Worm (Caenorhabditis elegans) whole organism, mixed stage, embryonic: ENCODE data around the gene srj-4.

Experiments used
- M03D4.4 ChIP-seq: sonication (generic microtip); optimal IDR thresholded peaks from 2 replicates; lab custom pipeline; 2017; ENCODE audit warnings: mild to moderate bottlenecking, missing genetic modification characterization, missing compliant biosample characterization
- bed-3 ChIP-seq: fragments of 200-800 bp; sonication (Bioruptor generic); optimal IDR thresholded peaks from 3 replicates; lab custom pipeline; 2018; ENCODE audit warnings: mild to moderate bottlenecking, missing genetic modification characterization, moderate library complexity, missing compliant biosample characterization
- blmp-1 ChIP-seq: fragments of 150-350 bp; optimal IDR thresholded peaks from 2 replicates; lab custom pipeline; 2014; ENCODE audit warnings: missing biosample characterization, missing genetic modification characterization
- ceh-39 ChIP-seq: fragments of 150-350 bp; optimal IDR thresholded peaks from 2 replicates; lab custom pipeline; 2014; ENCODE audit warnings: missing biosample characterization, missing genetic modification characterization
- ceh-43 ChIP-seq: fragments of 200-800 bp; sonication (Bioruptor generic); optimal IDR thresholded peaks from 2 replicates; lab custom pipeline; 2018; ENCODE audit warnings: mild to moderate bottlenecking, missing genetic modification characterization, moderate library complexity, missing compliant biosample characterization
- ces-1 ChIP-seq: fragments of 150-350 bp; optimal IDR thresholded peaks from 2 replicates; lab custom pipeline; 2014; ENCODE audit warnings: missing biosample characterization, missing genetic modification reagents, missing genetic modification characterization
- cnd-1 ChIP-seq: fragments of 200-800 bp; sonication (Bioruptor generic); optimal IDR thresholded peaks from 2 replicates; lab custom pipeline; 2018; ENCODE audit warnings: mild to moderate bottlenecking, missing genetic modification characterization, missing compliant biosample characterization
- drap-1 ChIP-seq: fragments of 200-800 bp; sonication (Bioruptor generic); optimal IDR thresholded peaks from 3 replicates; lab custom pipeline; 2018; ENCODE audit warnings: mild to moderate bottlenecking, missing genetic modification characterization, missing compliant biosample characterization
- elt-1 ChIP-seq: sonication (generic microtip); optimal IDR thresholded peaks from 2 replicates; lab custom pipeline; 2017; ENCODE audit warnings: missing genetic modification characterization, mild to moderate bottlenecking, missing compliant biosample characterization, antibody characterized with exemption, moderate library complexity, borderline replicate concordance; ENCODE audit not compliant: insufficient read depth
- elt-3 ChIP-seq: fragments of 150-350 bp; optimal IDR thresholded peaks from 2 replicates; lab custom pipeline; 2014; ENCODE audit warnings: missing biosample characterization, missing genetic modification characterization
- flh-1 ChIP-seq: fragments of 200-800 bp; sonication (Bioruptor generic); optimal IDR thresholded peaks from 2 replicates; lab custom pipeline; 2018; ENCODE audit warnings: mild to moderate bottlenecking, missing genetic modification characterization, moderate library complexity, missing compliant biosample characterization
- ham-2 ChIP-seq: fragments of 200-800 bp; sonication (Bioruptor generic); optimal IDR thresholded peaks from 2 replicates; lab custom pipeline; 2018; ENCODE audit warnings: mild to moderate bottlenecking, missing genetic modification characterization, missing compliant biosample characterization
- hlh-1 ChIP-seq: fragments of 150-350 bp; optimal IDR thresholded peaks from 2 replicates; lab custom pipeline; 2014; ENCODE audit warnings: missing biosample characterization, missing genetic modification reagents, missing genetic modification characterization
- lin-32 ChIP-seq: fragments of 200-800 bp; sonication (Bioruptor generic); optimal IDR thresholded peaks from 2 replicates; lab custom pipeline; 2018; ENCODE audit warnings: mild to moderate bottlenecking, missing genetic modification characterization, missing compliant biosample characterization
- lsy-2 ChIP-seq: fragments of 150-350 bp; optimal IDR thresholded peaks from 2 replicates; lab custom pipeline; 2014; ENCODE audit warnings: missing biosample characterization, missing genetic modification characterization
- mep-1 ChIP-seq: fragments of 150-350 bp; optimal IDR thresholded peaks from 2 replicates; lab custom pipeline; 2017; ENCODE audit warnings: missing biosample characterization, missing genetic modification reagents, missing genetic modification characterization, inconsistent platforms
- nhr-12 ChIP-seq: fragments of 150-350 bp; optimal IDR thresholded peaks from 2 replicates; lab custom pipeline; 2014; ENCODE audit warnings: missing biosample characterization, missing genetic modification characterization
- nhr-2 ChIP-seq: fragments of 150-350 bp; optimal IDR thresholded peaks from 2 replicates; lab custom pipeline; 2014; ENCODE audit warnings: missing biosample characterization, missing genetic modification characterization
- nhr-237 ChIP-seq: fragments of 150-350 bp; optimal IDR thresholded peaks from 2 replicates; lab custom pipeline; 2014; ENCODE audit warnings: missing biosample characterization, missing genetic modification characterization
- nhr-28 ChIP-seq: fragments of 150-350 bp; optimal IDR thresholded peaks from 2 replicates; lab custom pipeline; 2014; ENCODE audit warnings: missing biosample characterization, missing genetic modification characterization
- nhr-76 ChIP-seq: sonication (generic microtip); optimal IDR thresholded peaks from 2 replicates; lab custom pipeline; 2017; ENCODE audit warnings: missing biosample characterization, missing genetic modification characterization
- pha-4 ChIP-seq: fragments of 150-350 bp; optimal IDR thresholded peaks from 2 replicates; lab custom pipeline; 2018; ENCODE audit warnings: missing biosample characterization, missing genetic modification reagents, missing genetic modification characterization
- sem-2 ChIP-seq: fragments of 200-800 bp; sonication (Bioruptor generic); optimal IDR thresholded peaks from 2 replicates; lab custom pipeline; 2018; ENCODE audit warnings: mild to moderate bottlenecking, missing genetic modification characterization, missing compliant biosample characterization
- snpc-4 ChIP-seq: fragments of 150-350 bp; optimal IDR thresholded peaks from 2 replicates; lab custom pipeline; 2014; ENCODE audit warnings: missing biosample characterization, missing genetic modification characterization
- tbx-8 ChIP-seq: fragments of 200-800 bp; sonication (Bioruptor generic); optimal IDR thresholded peaks from 2 replicates; lab custom pipeline; 2018; ENCODE audit warnings: mild to moderate bottlenecking, missing genetic modification characterization, moderate library complexity, missing compliant biosample characterization
- unc-120 ChIP-seq: sonication (generic microtip); optimal IDR thresholded peaks from 2 replicates; lab custom pipeline; 2017; ENCODE audit warnings: missing genetic modification characterization, missing compliant biosample characterization; ENCODE audit not compliant: poor library complexity, severe bottlenecking
- unc-39 ChIP-seq: fragments of 150-350 bp; optimal IDR thresholded peaks from 2 replicates; lab custom pipeline; 2014; ENCODE audit warnings: missing biosample characterization, missing genetic modification characterization
- unc-62 ChIP-seq: fragments of 150-350 bp; optimal IDR thresholded peaks from 2 replicates; lab custom pipeline; 2014; ENCODE audit warnings: missing biosample characterization, missing genetic modification reagents, missing genetic modification characterization
- ztf-11 ChIP-seq: fragments of 150-350 bp; optimal IDR thresholded peaks from 2 replicates; lab custom pipeline; 2014; ENCODE audit warnings: missing biosample characterization, missing genetic modification characterization

Gene srj-4

DNA sequence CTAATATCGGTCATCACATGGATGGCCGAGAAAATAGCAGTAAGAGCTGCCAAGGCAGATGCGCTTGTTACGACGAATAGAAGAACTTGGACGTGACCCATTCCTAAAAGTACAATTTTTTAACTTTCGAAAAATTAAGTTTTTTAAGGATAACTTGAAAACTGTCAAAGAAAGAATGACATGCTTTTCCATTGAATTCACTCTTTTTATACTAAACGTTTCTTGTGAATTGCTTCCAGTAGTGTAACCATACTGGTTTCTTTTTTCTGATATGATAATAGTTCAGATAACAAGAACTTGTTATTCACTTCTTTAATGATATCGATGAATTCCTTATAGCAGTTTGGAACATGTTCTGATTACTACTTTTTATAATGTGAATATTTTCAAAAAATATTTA, 4.6 kb downstream of the srj-4 start, which contains the start of gene col-37:
Gene col-37, minus strand, starts transcription at position 101 of the 400 bp plus-strand sequence.
- TF ChIP-seq nhr-76 (tag; lab: Kevin White, UChicago) (no peak), elt-3 (tag; lab: Kevin White, UChicago) (no peak), ceh-43 (no peak), lin-32 (no peak), unc-39 (tag; lab: Kevin White, UChicago) (no peak), flh-1 (GFP tag; lab: Kevin White, UChicago) (no peak), blmp-1 (tag; lab: Kevin White, UChicago) (no peak), elt-1 (no peak), ces-1 (GFP tag; lab: Kevin White, UChicago) (no peak), nhr-237 (tag; lab: Kevin White, UChicago) (no peak), ham-2 (GFP tag; lab: Kevin White, UChicago) (no peak), drap-1 (no peak), sem-2 (no peak), unc-62 (GFP tag; lab: Kevin White, UChicago) (no peak), bed-3 (no peak), ceh-39 (no peak), snpc-4 (tag; lab: Kevin White, UChicago) (no peak), cnd-1 (tag; lab: Kevin White, UChicago) (no peak), nhr-2 (tag; lab: Kevin White, UChicago) (no peak)

DNA sequence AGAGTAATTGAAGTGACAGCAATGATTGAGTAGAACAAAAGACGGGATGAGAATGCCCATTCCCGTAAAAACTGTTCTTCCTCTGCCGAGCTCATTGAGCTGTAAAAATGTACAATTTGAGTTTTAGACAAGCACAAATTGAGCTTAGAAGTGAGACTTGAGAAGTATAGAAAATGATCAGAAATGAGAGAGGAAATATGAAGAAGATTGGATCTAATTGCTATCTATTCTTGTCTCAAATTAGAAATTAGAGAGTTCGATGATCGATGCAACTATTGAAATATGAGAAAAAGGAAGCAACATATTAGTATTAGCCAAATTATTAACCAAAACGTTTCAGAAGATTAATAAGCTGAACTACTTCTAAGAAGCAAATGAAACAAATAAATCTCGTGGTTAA, 7.1 kb downstream of the srj-4 start, which contains the start of gene ZK863.1:
Gene ZK863.1, minus strand, starts transcription at position 101 of the 400 bp plus-strand sequence.
- no peak for TF ChIP-seq ceh-43
- no peak for TF ChIP-seq mep-1 (tag; lab: Kevin White, UChicago)
- no peak for TF ChIP-seq sem-2
- no peak for TF ChIP-seq nhr-76 (tag; lab: Kevin White, UChicago)
- TF ChIP-seq unc-120 (tag; lab: Kevin White, UChicago), result no peak
- TF ChIP-seq nhr-28, result no peak
- TF ChIP-seq tbx-8 (GFP tag; lab: Kevin White, UChicago), result no peak
- TF ChIP-seq ztf-11 (tag; lab: Kevin White, UChicago), result no peak
- TF ChIP-seq elt-1, result no peak
- no peak for TF ChIP-seq hlh-1 (tag; lab: Kevin White, UChicago)
- no peak for TF ChIP-seq flh-1 (GFP tag; lab: Kevin White, UChicago)
- TF ChIP-seq, all 35 proteins: peak for 0

DNA sequence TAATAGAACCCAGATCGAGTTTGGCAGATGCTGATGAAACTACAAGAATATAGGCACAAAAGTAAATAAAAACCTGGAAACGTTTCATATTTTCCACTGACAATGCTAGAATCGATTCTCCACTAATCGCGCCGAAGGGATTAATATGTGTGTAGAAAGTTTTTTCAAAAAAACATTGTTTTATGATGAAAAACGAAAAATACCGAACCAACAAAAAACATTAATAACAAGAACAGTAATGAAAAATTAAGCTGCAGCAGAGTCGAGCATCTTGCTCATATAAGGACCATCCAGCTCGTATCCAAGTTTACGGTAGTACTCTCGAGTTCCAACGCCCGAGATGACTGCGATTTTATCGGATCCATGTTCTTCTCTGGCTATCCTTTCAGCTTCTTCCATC, 16.3 kb downstream of the srj-4 start, which contains the start of gene clec-224:
Gene clec-224, minus strand, starts transcription at position 101 of the 400 bp plus-strand sequence.
- TF ChIP-seq pha-4, result no peak

DNA sequence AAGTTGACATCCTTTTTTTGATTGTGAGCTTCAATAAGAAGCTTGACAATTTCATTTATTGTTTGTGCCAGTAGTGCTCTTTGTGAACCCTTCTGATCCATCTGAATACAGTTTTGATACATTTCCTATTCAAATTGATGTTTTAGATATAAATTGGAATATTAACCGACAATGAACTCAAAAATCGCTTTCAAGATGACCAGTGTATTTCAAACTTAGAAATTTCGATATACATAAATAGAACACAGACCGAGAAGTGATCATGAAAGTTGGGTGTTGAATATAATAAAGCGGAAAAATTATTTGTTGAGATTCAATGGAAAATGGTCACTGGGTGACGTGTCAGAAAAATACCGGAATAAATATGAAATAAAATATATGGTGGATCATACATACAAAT, 18.3 kb downstream of the srj-4 start, which contains the start of gene elpc-3:
Gene elpc-3, minus strand, starts transcription at position 101 of the 400 bp plus-strand sequence.
- TF ChIP-seq nhr-28 (no peak), M03D4.4 (tag; lab: Kevin White, UChicago) (no peak), mep-1 (tag; lab: Kevin White, UChicago) (no peak), pha-4 (no peak), elt-3 (tag; lab: Kevin White, UChicago) (no peak)

DNA sequence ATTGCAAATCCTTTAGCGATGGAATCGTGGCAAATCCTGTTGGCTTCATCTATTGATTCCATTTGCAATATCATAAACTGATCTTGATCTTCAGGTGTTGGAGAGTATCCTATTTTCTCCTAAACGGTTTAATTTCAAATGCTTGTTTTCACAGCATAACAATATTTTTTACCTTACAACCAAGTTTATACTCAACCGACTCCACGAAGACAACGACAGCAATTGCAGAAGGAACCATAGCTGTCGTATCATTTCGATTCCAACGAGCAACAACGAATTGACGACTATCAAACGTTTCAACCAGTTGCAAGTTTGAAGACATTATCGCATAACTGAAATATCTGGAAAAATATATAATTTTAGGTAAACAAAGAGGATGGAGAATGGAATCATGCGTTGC, 20.8 kb downstream of the srj-4 start, which contains the start of gene usip-1:
Gene usip-1, minus strand, starts transcription at position 341 of the 400 bp plus-strand sequence.
- TF ChIP-seq hlh-1 (tag; lab: Kevin White, UChicago) (no peak), bed-3 (no peak)

DNA sequence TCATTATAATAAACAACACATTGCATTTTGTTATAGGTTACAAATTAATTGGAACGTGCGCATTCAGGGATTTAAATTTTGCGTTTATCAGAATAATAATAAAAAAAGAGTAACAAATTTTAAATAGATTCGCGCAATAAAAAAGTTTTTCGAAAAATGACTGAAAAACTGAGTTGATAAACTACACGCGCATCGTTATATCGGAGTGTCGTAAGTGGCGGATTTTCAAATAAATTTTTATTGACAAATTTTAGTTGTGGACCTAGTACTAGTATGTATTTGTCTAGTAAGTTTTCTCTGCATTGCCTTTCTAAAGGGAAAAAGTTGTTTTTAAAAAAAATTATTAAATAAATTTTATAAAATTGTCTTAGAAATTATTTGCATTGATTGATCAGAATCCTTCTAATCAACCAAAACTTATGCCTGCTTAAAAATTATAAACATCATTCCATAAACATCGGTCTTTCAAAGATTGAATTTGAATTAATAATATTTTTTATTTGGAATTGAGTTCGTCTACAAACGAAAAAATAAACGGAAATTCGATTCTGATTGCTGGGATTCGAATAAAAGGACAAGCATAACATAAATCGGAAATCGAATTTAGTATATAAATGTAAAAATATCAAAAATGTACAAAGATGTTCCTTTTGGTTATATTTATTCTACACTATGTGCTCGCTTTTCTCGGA, 21.4 kb downstream of the srj-4 start, which contains the start of gene srd-4:
Gene srd-4, plus strand, starts transcription at position 642 of the 692 bp plus-strand sequence.
- TF ChIP-seq pha-4 (peak; percentile 15), nhr-12 (no peak), lsy-2 (tag; lab: Kevin White, UChicago) (peak; percentile 39)
